Fruit fly (Drosophila melanogaster) Kc167 (cell line): ENCODE measurements around the gene CG15431.

Experiments used
- Myc ChIP-seq: fragments of >200 bp; optimal IDR thresholded peaks from 2 replicates; lab custom pipeline; 2017; ENCODE audit warnings: missing external identifiers
- Sin3A ChIP-seq: fragments of >200 bp; optimal IDR thresholded peaks from 2 replicates; lab custom pipeline; 2018; ENCODE audit warnings: missing external identifiers
- h ChIP-seq: fragments of >200 bp; optimal IDR thresholded peaks from 3 replicates; lab custom pipeline; 2018; ENCODE audit warnings: missing external identifiers
- insv ChIP-seq: fragments of >200 bp; optimal IDR thresholded peaks from 3 replicates; lab custom pipeline; 2018; ENCODE audit warnings: missing external identifiers
- psq ChIP-seq: fragments of >200 bp; optimal IDR thresholded peaks from 2 replicates; lab custom pipeline; 2017; ENCODE audit warnings: missing external identifiers
- ttk ChIP-seq: sonication (Bioruptor generic); optimal IDR thresholded peaks from 2 replicates; lab custom pipeline; 2017; ENCODE audit warnings: missing external identifiers

CG15431 gene

dm6 chr2L:4452798-4453197 lies 11.7 kb upstream of the CG15431 start, which contains the start of gene CG15439:
Gene CG15439 (minus strand): TSS chr2L:4453038.
- TF ChIP-seq h (lab: Kevin White, UChicago), result no peak
- no peak for TF ChIP-seq psq
- no peak for TF ChIP-seq ttk (lab: Kevin White, UChicago)
- TF ChIP-seq insv (lab: Kevin White, UChicago), result no peak

dm6 chr2L:4448582-4449016 lies 7.5 kb upstream of the CG15431 start, which contains the start of gene MFS18:
Gene MFS18 (minus strand): TSS chr2L:4448635.
- TF ChIP-seq psq, result peak; percentile 40
- no peak for TF ChIP-seq Sin3A (lab: Kevin White, UChicago)

dm6 chr2L:4444457-4444856 lies 3.4 kb upstream of the CG15431 start, which contains the start of the genes morgue and Elp3:
Gene morgue (minus strand): TSS chr2L:4444680.
Gene Elp3 (plus strand): TSS chr2L:4444732.
- no peak for TF ChIP-seq Sin3A (lab: Kevin White, UChicago)

- TF ChIP-seq Myc (lab: Kevin White, UChicago) (no peak), psq (no peak), ttk (lab: Kevin White, UChicago) (no peak), Sin3A (lab: Kevin White, UChicago) (no peak), insv (lab: Kevin White, UChicago) (no peak), h (lab: Kevin White, UChicago) (no peak)
These were observed 1.0 kb upstream of the CG15431 start, which contains the start of the genes Sfp24F and CG15432 for dm6 chr2L:4442010-4442587. Gene Sfp24F (minus strand): TSS chr2L:4442060. Gene CG15432 (plus strand): TSS chr2L:4442320.

dm6 chr2L:4437487-4437886 lies 3.6 kb downstream of the CG15431 start, which contains the start of gene CG43056:
Gene CG43056 (plus strand): TSS chr2L:4437787.
- no peak for TF ChIP-seq Myc (lab: Kevin White, UChicago)
- TF ChIP-seq insv (lab: Kevin White, UChicago), result no peak
- no peak for TF ChIP-seq h (lab: Kevin White, UChicago)
- TF ChIP-seq Sin3A (lab: Kevin White, UChicago), result no peak
- TF ChIP-seq ttk (lab: Kevin White, UChicago), result no peak
- TF ChIP-seq psq, result no peak

- TF ChIP-seq ttk (lab: Kevin White, UChicago), result no peak
- TF ChIP-seq Myc (lab: Kevin White, UChicago), result no peak
- TF ChIP-seq Sin3A (lab: Kevin White, UChicago), result no peak
- no peak for TF ChIP-seq h (lab: Kevin White, UChicago)
- TF ChIP-seq insv (lab: Kevin White, UChicago), result no peak
- TF ChIP-seq psq, result no peak
These were observed 7.5 kb downstream of the CG15431 start, which contains the start of the genes CG34177 and CG34178 for dm6 chr2L:4433608-4434007. Gene CG34177 (plus strand): TSS chr2L:4433908. Gene CG34178 (plus strand): TSS chr2L:4433908.

- no peak for TF ChIP-seq insv (lab: Kevin White, UChicago)
These were observed 18.9 kb downstream of the CG15431 start for dm6 chr2L:4422154-4422553.

dm6 chr2L:4418819-4419218 lies 22.3 kb downstream of the CG15431 start:
- TF ChIP-seq psq (no peak), ttk (lab: Kevin White, UChicago) (no peak), insv (lab: Kevin White, UChicago) (no peak), h (lab: Kevin White, UChicago) (no peak), Myc (lab: Kevin White, UChicago) (no peak), Sin3A (lab: Kevin White, UChicago) (no peak)

- TF ChIP-seq ttk (lab: Kevin White, UChicago) (no peak), insv (lab: Kevin White, UChicago) (no peak), h (lab: Kevin White, UChicago) (no peak), Sin3A (lab: Kevin White, UChicago) (no peak), psq (no peak), Myc (lab: Kevin White, UChicago) (no peak)
These were observed 23.1 kb downstream of the CG15431 start for dm6 chr2L:4417982-4418381.

- TF ChIP-seq psq (no peak), Myc (lab: Kevin White, UChicago) (no peak), Sin3A (lab: Kevin White, UChicago) (no peak)
These were observed 24.2 kb downstream of the CG15431 start for dm6 chr2L:4416903-4417302.

- TF ChIP-seq Myc (lab: Kevin White, UChicago) (no peak), Sin3A (lab: Kevin White, UChicago) (no peak), ttk (lab: Kevin White, UChicago) (no peak), insv (lab: Kevin White, UChicago) (no peak), psq (no peak), h (lab: Kevin White, UChicago) (no peak)
These were observed 25.0 kb downstream of the CG15431 start for dm6 chr2L:4416089-4416488.

- TF ChIP-seq Myc (lab: Kevin White, UChicago) (no peak), psq (no peak), Sin3A (lab: Kevin White, UChicago) (no peak), insv (lab: Kevin White, UChicago) (no peak), h (lab: Kevin White, UChicago) (no peak)
These were observed 27.0 kb downstream of the CG15431 start for dm6 chr2L:4414059-4414458.

- TF ChIP-seq Myc (lab: Kevin White, UChicago), result no peak
- TF ChIP-seq Sin3A (lab: Kevin White, UChicago), result no peak
- no peak for TF ChIP-seq psq
- no peak for TF ChIP-seq ttk (lab: Kevin White, UChicago)
- TF ChIP-seq h (lab: Kevin White, UChicago), result no peak
- no peak for TF ChIP-seq insv (lab: Kevin White, UChicago)
These were observed 30.2 kb downstream of the CG15431 start, which contains the start of gene CG43055 for dm6 chr2L:4410855-4411254. Gene CG43055 (plus strand): TSS chr2L:4411155.
